Worm (Caenorhabditis elegans): ENCODE data around the gene fbxc-54.

- TF ChIP-seq aha-1 (tag; optimal IDR thresholded peaks at IDR 0.05) (no peak), pag-3 (tag; optimal IDR thresholded peaks at IDR 0.05; ENCODE audit: borderline replicate concordance, insufficient read depth) (no peak), grh-1 (GFP tag; IDR thresholded peaks at IDR 0.05) (no peak), egl-13 (tag; optimal IDR thresholded peaks at IDR 0.05) (no peak), nhr-77 (tag; optimal IDR thresholded peaks at IDR 0.05) (no peak), rnt-1 (tag; optimal IDR thresholded peaks at IDR 0.05) (no peak), lir-3 (tag; optimal IDR thresholded peaks at IDR 0.05; ENCODE audit: poor library complexity) (no peak), snpc-4 (tag; optimal IDR thresholded peaks at IDR 0.05) (no peak), aly-2 (tag; optimal IDR thresholded peaks at IDR 0.05) (no peak), nhr-11 (tag; optimal IDR thresholded peaks at IDR 0.05) (no peak), ama-1 (optimal IDR thresholded peaks at IDR 0.05) (no peak), nhr-90 (tag; optimal IDR thresholded peaks at IDR 0.05; ENCODE audit: poor library complexity) (no peak), nhr-237 (tag; optimal IDR thresholded peaks at IDR 0.05) (no peak), fos-1 (tag; optimal IDR thresholded peaks at IDR 0.05) (no peak)
These were observed 15.8 kb downstream of the fbxc-54 start, which contains the start of gene C23H3.5 for ce11 chrII:47280-47679.
